Worm (Caenorhabditis elegans): Measurements from ENCODE around the gene mrpl-28.

DNA sequence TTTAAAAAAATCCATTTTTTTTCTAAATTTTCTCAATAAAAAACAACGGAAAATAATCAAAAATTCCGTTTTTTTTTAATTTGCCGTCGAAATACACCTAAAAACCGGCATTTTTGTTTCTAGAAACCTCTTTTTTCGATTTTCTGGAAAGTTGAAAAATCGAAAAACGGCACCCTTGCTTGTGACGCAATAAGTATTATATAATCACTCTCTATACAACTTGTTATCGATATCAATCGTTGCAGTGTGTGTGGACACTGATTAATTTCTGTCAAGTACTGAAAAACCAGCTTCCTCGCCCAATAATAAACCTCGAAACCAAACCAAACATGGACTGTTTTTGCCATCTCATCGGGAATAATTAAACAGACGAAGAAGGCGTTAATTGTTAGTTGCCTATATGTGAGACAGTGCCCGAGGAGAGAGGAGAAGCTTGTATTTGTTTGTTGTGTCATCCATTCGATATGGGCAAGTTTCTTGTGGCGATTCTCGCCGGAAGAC, 1.2 kb upstream of the mrpl-28 start:
- no peak for TF ChIP-seq cog-1 (tag; optimal IDR thresholded peaks at IDR 0.05)
- TF ChIP-seq tab-1 (GFP tag; IDR thresholded peaks at IDR 0.05): no peak
- TF ChIP-seq T22C8.4 (GFP tag; IDR thresholded peaks at IDR 0.05): no peak

Data from whole organism, midembryonic.